Worm (Caenorhabditis elegans) whole organism, early embryonic: Measurements from ENCODE around the gene nhr-68.

Experiments
- B0310.2 ChIP-seq: sonication (generic microtip); optimal IDR thresholded peaks from 2 replicates; lab custom pipeline; 2016; ENCODE audit warnings: mild to moderate bottlenecking, missing genetic modification characterization, missing compliant biosample characterization
- F13C5.2 ChIP-seq: sonication (generic microtip); optimal IDR thresholded peaks from 2 replicates; lab custom pipeline; 2017; ENCODE audit warnings: mild to moderate bottlenecking, missing genetic modification characterization, inconsistent platforms, missing compliant biosample characterization
- aly-1 ChIP-seq: sonication (generic microtip); optimal IDR thresholded peaks from 2 replicates; lab custom pipeline; 2016; ENCODE audit warnings: missing genetic modification characterization, missing compliant biosample characterization
- ama-1 ChIP-seq: fragments of 150-350 bp; optimal IDR thresholded peaks from 2 replicates; lab custom pipeline; 2014
- ceh-13 ChIP-seq: fragments of 200-800 bp; sonication (Bioruptor generic); optimal IDR thresholded peaks from 2 replicates; lab custom pipeline; 2018; ENCODE audit warnings: mild to moderate bottlenecking, missing genetic modification characterization, missing compliant biosample characterization
- ceh-36 ChIP-seq: sonication (generic microtip); optimal IDR thresholded peaks from 2 replicates; lab custom pipeline; 2016; ENCODE audit warnings: missing genetic modification characterization, inconsistent platforms, missing compliant biosample characterization
- ets-7 ChIP-seq: sonication (generic microtip); optimal IDR thresholded peaks from 2 replicates; lab custom pipeline; 2016; ENCODE audit warnings: missing genotype, missing genetic modification characterization, missing compliant biosample characterization
- flt-1 ChIP-seq: fragments of 200-800 bp; sonication (Bioruptor generic); IDR thresholded peaks from 2 replicates; pipeline ENCODE4 v1.3.6; 2022; ENCODE audit warnings: missing genetic modification characterization, missing compliant biosample characterization
- hmbx-1 ChIP-seq: sonication (generic microtip); optimal IDR thresholded peaks from 2 replicates; lab custom pipeline; 2016; ENCODE audit warnings: mild to moderate bottlenecking, missing genetic modification characterization, missing compliant biosample characterization
- hmg-4 ChIP-seq: fragments of 200-800 bp; sonication (Bioruptor generic); optimal IDR thresholded peaks from 2 replicates; lab custom pipeline; 2018; ENCODE audit warnings: mild to moderate bottlenecking, missing genetic modification characterization, missing compliant biosample characterization
- hnd-1 ChIP-seq: sonication (generic microtip); optimal IDR thresholded peaks from 2 replicates; lab custom pipeline; 2016; ENCODE audit warnings: missing genetic modification characterization, missing compliant biosample characterization
- pes-1 ChIP-seq: fragments of 200-800 bp; sonication (Bioruptor generic); IDR thresholded peaks from 2 replicates; pipeline ENCODE4 v1.3.6; 2022; ENCODE audit warnings: missing genetic modification reagents, missing genetic modification characterization, missing compliant biosample characterization
- scrt-1 ChIP-seq: fragments of 200-800 bp; sonication (Bioruptor generic); IDR thresholded peaks from 2 replicates; pipeline ENCODE4 v1.3.6; 2022; ENCODE audit warnings: missing genetic modification characterization, missing compliant biosample characterization
- sea-1 ChIP-seq: fragments of 200-800 bp; sonication (Bioruptor generic); conservative IDR thresholded peaks from 2 replicates; pipeline ENCODE4 v1.3.6; 2022; ENCODE audit warnings: missing genetic modification characterization, missing compliant biosample characterization
- tbx-11 ChIP-seq: fragments of 200-800 bp; sonication (Bioruptor generic); IDR thresholded peaks from 2 replicates; pipeline ENCODE4 v1.3.6; 2022; ENCODE audit warnings: missing genetic modification characterization, missing compliant biosample characterization
- tbx-37 ChIP-seq: fragments of 200-800 bp; sonication (Bioruptor generic); conservative IDR thresholded peaks from 2 replicates; pipeline ENCODE4 v1.3.6; 2022; ENCODE audit warnings: missing genetic modification reagents, missing genetic modification characterization, missing compliant biosample characterization
- tra-4 ChIP-seq: sonication (generic microtip); optimal IDR thresholded peaks from 2 replicates; lab custom pipeline; 2017; ENCODE audit warnings: missing genetic modification characterization, missing compliant biosample characterization

nhr-68 gene

DNA sequence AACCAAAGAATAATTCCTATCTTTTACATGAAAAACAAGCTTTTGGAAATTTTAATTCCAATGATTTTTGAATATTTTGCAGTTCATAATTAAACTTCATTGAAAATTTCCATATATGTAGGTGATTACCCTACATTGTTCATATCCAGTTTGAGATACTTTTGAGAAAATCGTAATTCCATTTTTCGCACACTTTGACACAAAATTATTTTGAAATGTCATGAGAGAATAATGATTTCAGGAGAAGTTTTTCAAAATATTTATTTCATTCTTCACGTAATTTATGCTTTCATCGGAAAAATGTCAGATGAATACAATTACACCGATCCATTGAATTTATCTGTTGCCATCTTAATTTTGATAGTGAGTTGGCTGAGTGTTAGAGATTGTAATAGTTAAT, 10.0 kb downstream of the nhr-68 start, which contains the start of gene srx-88:
Gene srx-88 (plus strand): TSS at position 301 of the 400 bp plus-strand sequence.
- TF ChIP-seq ceh-13 (no peak), B0310.2 (tag; lab: Kevin White, UChicago) (no peak), tbx-37 (no peak), tra-4 (tag; lab: Kevin White, UChicago) (no peak), hmg-4 (GFP tag; lab: Kevin White, UChicago) (no peak), scrt-1 (GFP tag; lab: Robert Waterston, UW) (no peak), ets-7 (no peak), ama-1 (lab: Kevin White, UChicago) (no peak), hmbx-1 (tag; lab: Kevin White, UChicago) (no peak), aly-1 (tag; lab: Kevin White, UChicago) (no peak), ceh-36 (tag; lab: Kevin White, UChicago) (no peak), flt-1 (GFP tag; lab: Robert Waterston, UW) (no peak), F13C5.2 (no peak), tbx-11 (GFP tag; lab: Robert Waterston, UW) (no peak), sea-1 (GFP tag; lab: Robert Waterston, UW) (no peak)

- TF ChIP-seq hmg-4 (GFP tag; lab: Kevin White, UChicago) (no peak), tbx-37 (no peak), hnd-1 (tag; lab: Kevin White, UChicago) (no peak), ama-1 (lab: Kevin White, UChicago) (no peak), ets-7 (no peak), tra-4 (tag; lab: Kevin White, UChicago) (no peak), ceh-13 (no peak), pes-1 (GFP tag; lab: Robert Waterston, UW) (no peak), F13C5.2 (no peak), B0310.2 (tag; lab: Kevin White, UChicago) (no peak), tbx-11 (GFP tag; lab: Robert Waterston, UW) (no peak), ceh-36 (tag; lab: Kevin White, UChicago) (no peak), flt-1 (GFP tag; lab: Robert Waterston, UW) (no peak), hmbx-1 (tag; lab: Kevin White, UChicago) (no peak), aly-1 (tag; lab: Kevin White, UChicago) (no peak), sea-1 (GFP tag; lab: Robert Waterston, UW) (no peak), scrt-1 (GFP tag; lab: Robert Waterston, UW) (no peak)
These were observed 11.9 kb downstream of the nhr-68 start for ce11 chrV:11585122-11585521.

- TF ChIP-seq ceh-13 = no peak
These were observed 16.2 kb downstream of the nhr-68 start, which contains the start of gene srx-82 for ce11 chrV:11589433-11589832. srx-82 (plus strand) TSS chrV:11589733.

ce11 chrV:11593427-11593826, 20.2 kb downstream of the nhr-68 start, which contains the start of gene srx-80:
srx-80 (plus strand) TSS chrV:11593727.
- no peak for TF ChIP-seq ets-7
- no peak for TF ChIP-seq sea-1 (GFP tag; lab: Robert Waterston, UW)
- TF ChIP-seq hnd-1 (tag; lab: Kevin White, UChicago) = no peak

DNA sequence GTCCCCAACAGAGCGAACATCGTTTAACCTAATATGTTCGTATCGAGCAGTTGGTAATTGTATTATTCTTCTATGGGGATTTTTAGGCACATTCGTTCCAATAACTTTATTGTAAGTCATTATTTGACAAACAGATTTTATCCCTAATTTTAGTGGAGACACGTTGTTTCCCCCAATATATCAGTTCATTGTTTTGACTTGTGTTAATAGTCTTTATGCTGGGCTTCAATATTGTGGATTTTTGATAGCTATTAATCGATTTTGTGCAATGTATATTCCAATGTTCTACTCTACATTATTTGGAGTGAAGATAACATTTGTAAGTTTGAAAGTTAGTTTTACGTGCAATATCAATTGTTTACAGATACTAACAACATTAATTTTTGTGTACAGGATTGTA, 20.6 kb downstream of the nhr-68 start:
- TF ChIP-seq aly-1 (tag; lab: Kevin White, UChicago) = no peak

DNA sequence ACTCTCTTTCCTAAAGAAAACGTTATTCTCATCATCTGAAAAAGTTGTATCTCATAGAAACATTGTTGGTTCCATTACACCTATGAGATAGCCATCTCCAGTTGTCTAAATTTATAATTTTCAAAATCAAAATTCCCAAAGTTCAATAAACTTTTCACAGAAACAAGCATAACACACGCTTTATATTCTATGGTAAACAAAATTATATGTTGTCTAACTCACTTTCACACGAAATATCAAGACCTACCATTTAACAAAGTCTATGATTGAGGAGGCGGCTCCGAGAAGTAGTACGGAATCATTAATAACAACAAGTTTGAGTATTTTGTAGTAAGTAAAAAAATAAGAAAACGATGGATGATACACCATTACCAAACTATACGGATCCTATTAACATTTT, 25.6 kb downstream of the nhr-68 start, which contains the start of gene srx-84:
Gene srx-84 (plus strand): TSS at position 301 of the 400 bp plus-strand sequence.
- no peak for TF ChIP-seq scrt-1 (GFP tag; lab: Robert Waterston, UW)

DNA sequence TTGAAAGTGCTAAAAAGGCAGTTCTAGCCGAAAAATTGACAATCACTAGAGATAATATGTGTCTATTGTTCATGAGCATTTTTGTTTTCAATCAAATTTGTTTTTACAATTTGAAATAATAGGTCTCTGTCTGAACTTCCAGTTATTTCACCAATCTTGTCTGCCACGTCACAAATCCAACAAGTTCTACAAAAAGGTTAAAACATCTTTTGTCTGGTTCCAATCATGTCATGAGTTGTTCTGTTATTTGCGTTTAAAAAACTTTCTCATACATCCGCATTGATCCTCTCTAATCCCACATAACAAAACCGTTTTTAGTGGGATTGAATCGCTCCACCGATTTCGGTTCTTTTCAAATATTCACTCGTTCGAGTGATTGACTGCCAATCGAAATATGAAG, 27.6 kb downstream of the nhr-68 start, which contains the start of gene F35B12.9:
Gene F35B12.9 (plus strand): TSS at position 372 of the 400 bp plus-strand sequence.
- TF ChIP-seq ceh-13 (no peak), F13C5.2 (no peak), pes-1 (GFP tag; lab: Robert Waterston, UW) (no peak), hmbx-1 (tag; lab: Kevin White, UChicago) (no peak), B0310.2 (tag; lab: Kevin White, UChicago) (no peak), ama-1 (lab: Kevin White, UChicago) (no peak), hnd-1 (tag; lab: Kevin White, UChicago) (no peak), tbx-11 (GFP tag; lab: Robert Waterston, UW) (no peak), ceh-36 (tag; lab: Kevin White, UChicago) (no peak), scrt-1 (GFP tag; lab: Robert Waterston, UW) (no peak), tbx-37 (no peak), hmg-4 (GFP tag; lab: Kevin White, UChicago) (no peak)

DNA sequence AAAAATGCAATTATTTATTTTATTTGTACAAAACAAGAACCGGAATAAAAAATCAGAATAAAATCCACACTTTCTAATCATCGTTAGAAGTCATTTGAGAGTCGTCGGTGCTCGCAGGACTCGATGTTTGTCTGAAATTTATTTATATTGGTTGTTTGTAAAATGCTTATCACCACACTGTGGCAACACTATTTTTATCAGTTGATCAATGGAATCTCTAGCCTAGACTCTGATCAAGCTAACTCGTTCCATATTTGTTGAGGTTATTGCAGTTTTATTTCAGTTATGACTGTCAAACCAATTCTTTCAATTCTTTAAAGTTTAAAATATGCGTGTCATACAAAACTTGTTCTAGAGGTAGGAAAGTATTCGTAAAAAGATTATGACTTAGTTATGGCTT, 31.2 kb downstream of the nhr-68 start, which contains the start of gene dhs-20:
Gene dhs-20 (minus strand): TSS at position 80 of the 400 bp plus-strand sequence.
- no peak for TF ChIP-seq scrt-1 (GFP tag; lab: Robert Waterston, UW)
- TF ChIP-seq B0310.2 (tag; lab: Kevin White, UChicago) = no peak
- TF ChIP-seq sea-1 (GFP tag; lab: Robert Waterston, UW) = no peak
- TF ChIP-seq tbx-37 = no peak
- no peak for TF ChIP-seq tra-4 (tag; lab: Kevin White, UChicago)
- TF ChIP-seq ceh-36 (tag; lab: Kevin White, UChicago) = no peak
- no peak for TF ChIP-seq aly-1 (tag; lab: Kevin White, UChicago)
- TF ChIP-seq flt-1 (GFP tag; lab: Robert Waterston, UW) = no peak
- no peak for TF ChIP-seq hmbx-1 (tag; lab: Kevin White, UChicago)
- TF ChIP-seq ceh-13 = no peak
- TF ChIP-seq ets-7 = no peak
- TF ChIP-seq F13C5.2 = no peak
- no peak for TF ChIP-seq ama-1 (lab: Kevin White, UChicago)
